Fruit fly (Drosophila melanogaster): Measurements from ENCODE around the gene PolA2.
A peak's percentile ranks its signal among the peaks of the same experiment; 100 is the strongest.

PolA2 gene

DNA sequence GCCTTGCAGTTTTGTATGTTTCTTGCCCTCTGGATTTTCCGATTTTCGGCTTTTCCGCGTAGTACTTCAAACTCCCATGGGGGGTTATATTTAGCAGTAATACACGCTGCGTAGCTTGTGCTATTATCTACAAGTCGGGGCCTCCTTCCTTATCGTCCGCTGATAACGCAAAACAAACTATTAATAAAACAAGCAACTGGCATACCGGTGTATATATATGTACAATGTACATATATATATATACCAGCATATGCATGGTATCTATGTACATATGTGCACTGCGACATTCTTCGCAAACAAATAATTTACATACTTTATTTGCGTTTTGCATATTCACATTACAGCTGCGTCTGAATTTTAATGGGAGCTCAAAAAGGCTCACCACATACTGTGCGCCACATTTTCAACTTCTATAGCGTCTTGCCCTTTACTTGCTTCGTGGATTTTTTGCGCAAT is 15.0 kb downstream of the PolA2 start (continued):
- TF ChIP-seq dati (GFP tag; IDR thresholded peaks at IDR 0.05) = no peak
- no peak for TF ChIP-seq Ada2b (GFP tag; IDR thresholded peaks at IDR 0.05)
- TF ChIP-seq CG6813 (GFP tag; optimal IDR thresholded peaks at IDR 0.05) = peak; percentile 31
- TF ChIP-seq CG10654 (GFP tag; optimal IDR thresholded peaks at IDR 0.05) = no peak
- TF ChIP-seq CG3995 (GFP tag; optimal IDR thresholded peaks at IDR 0.05) = no peak
- no peak for TF ChIP-seq CG18764 (GFP tag; optimal IDR thresholded peaks at IDR 0.05)
- TF ChIP-seq CG31388 (GFP tag; optimal IDR thresholded peaks at IDR 0.05) = no peak
- TF ChIP-seq Spps (tag; optimal IDR thresholded peaks at IDR 0.05) = no peak
- no peak for TF ChIP-seq CG2889 (GFP tag; IDR thresholded peaks at IDR 0.05)
- TF ChIP-seq lov (optimal IDR thresholded peaks at IDR 0.05) = no peak
- TF ChIP-seq lov (GFP tag; IDR thresholded peaks at IDR 0.05) = no peak
- TF ChIP-seq ash1 (GFP tag; optimal IDR thresholded peaks at IDR 0.05) = no peak
- TF ChIP-seq croc (GFP tag; conservative IDR thresholded peaks at IDR 0.05) = no peak
- TF ChIP-seq en (GFP tag; optimal IDR thresholded peaks at IDR 0.05) = no peak
- no peak for TF ChIP-seq CG8089 (GFP tag; optimal IDR thresholded peaks at IDR 0.05)
- peak in 1 of 2 experiments; percentile 52 for TF ChIP-seq bsh (GFP tag; optimal IDR thresholded peaks at IDR 0.05)
- no peak for TF ChIP-seq Poxn (GFP tag; IDR thresholded peaks at IDR 0.05)
- TF ChIP-seq CG8944 (GFP tag; optimal IDR thresholded peaks at IDR 0.05) = no peak
- no peak for TF ChIP-seq knrl (GFP tag; IDR thresholded peaks at IDR 0.05; ENCODE audit: partially characterized antibody)
- no peak for TF ChIP-seq Gsc (GFP tag; IDR thresholded peaks at IDR 0.05)
- TF ChIP-seq CG12769 (tag; optimal IDR thresholded peaks at IDR 0.05) = no peak
- TF ChIP-seq CG7786 (GFP tag; optimal IDR thresholded peaks at IDR 0.05) = no peak
- TF ChIP-seq fru (optimal IDR thresholded peaks at IDR 0.05) = no peak
- TF ChIP-seq CG1233 (GFP tag; optimal IDR thresholded peaks at IDR 0.05) = peak; percentile 28
- no peak for TF ChIP-seq bcd (GFP tag; optimal IDR thresholded peaks at IDR 0.05)
- TF ChIP-seq wek (GFP tag; optimal IDR thresholded peaks at IDR 0.05) = peak; percentile 22
- TF ChIP-seq CG15011 (GFP tag; optimal IDR thresholded peaks at IDR 0.05) = no peak
- TF ChIP-seq CG1529 (GFP tag; optimal IDR thresholded peaks at IDR 0.05) = no peak
- TF ChIP-seq cg (GFP tag; optimal IDR thresholded peaks at IDR 0.05) = peak; percentile 3
- TF ChIP-seq Sox100B (GFP tag; optimal IDR thresholded peaks at IDR 0.05) = no peak
- no peak for TF ChIP-seq CG12219 (GFP tag; optimal IDR thresholded peaks at IDR 0.05)
- no peak for TF ChIP-seq CG3065 (GFP tag; optimal IDR thresholded peaks at IDR 0.05)
- no peak for TF ChIP-seq HHEX (GFP tag; optimal IDR thresholded peaks at IDR 0.05)
- TF ChIP-seq sim (GFP tag; IDR thresholded peaks at IDR 0.05) = no peak
- peak; percentile 24; the same call in 1 of the 2 replicates for TF ChIP-seq Xrp1 (GFP tag; IDR thresholded peaks at IDR 0.05)
- TF ChIP-seq sisA (GFP tag; IDR thresholded peaks at IDR 0.05) = no peak
- TF ChIP-seq emc (GFP tag; optimal IDR thresholded peaks at IDR 0.05) = no peak
- no peak for TF ChIP-seq eve (GFP tag; optimal IDR thresholded peaks at IDR 0.05)
- TF ChIP-seq repo (GFP tag; optimal IDR thresholded peaks at IDR 0.05) = no peak
- TF ChIP-seq CG11560 (tag; IDR thresholded peaks at IDR 0.05) = no peak
- TF ChIP-seq CG9932 (GFP tag; IDR thresholded peaks at IDR 0.05) = no peak
- TF ChIP-seq CG9437 (GFP tag; optimal IDR thresholded peaks at IDR 0.05) = no peak

DNA sequence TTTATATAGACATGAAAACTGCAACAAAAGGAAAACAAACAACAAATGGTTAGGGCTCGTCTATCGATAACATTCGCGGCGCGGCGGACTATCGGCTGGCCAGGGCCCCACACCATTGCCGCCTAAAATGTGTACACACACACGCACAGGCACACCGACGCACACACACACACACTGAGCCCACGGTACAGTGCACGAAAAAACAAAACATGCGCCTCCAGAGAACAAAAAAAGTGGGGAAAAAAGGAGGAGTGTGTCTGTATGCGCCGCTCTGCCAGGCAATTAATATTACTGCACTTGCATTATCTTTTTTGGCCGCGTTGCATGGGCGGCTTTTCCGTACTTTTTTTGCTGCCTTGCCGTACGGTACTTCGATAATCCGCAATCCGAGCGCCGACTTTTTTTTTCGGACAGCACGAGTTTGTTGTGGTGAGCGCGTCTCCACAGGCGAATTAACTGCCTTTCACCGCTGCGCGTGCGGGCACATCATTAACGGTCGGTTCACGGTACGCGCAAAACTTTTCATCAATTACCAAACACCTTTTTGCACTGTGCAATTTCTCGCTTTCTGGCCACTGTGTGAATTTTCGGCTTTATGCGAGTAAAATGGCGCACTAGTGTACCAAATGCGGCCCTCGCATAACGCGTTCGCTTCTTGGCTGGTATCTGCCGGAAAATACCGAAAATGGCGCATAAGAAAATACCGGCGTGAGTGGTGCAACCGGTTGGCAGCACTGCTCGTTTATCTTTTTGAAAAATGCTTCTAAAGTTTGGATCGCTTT is 24.7 kb downstream of the PolA2 start, which contains the start of gene woc:
Gene woc, minus strand, starts transcription at position 622 of the 782 bp plus-strand sequence.
- TF ChIP-seq CG11085 (GFP tag; IDR thresholded peaks at IDR 0.05) = no peak
- peak; percentile 55 for TF ChIP-seq MESR4 (GFP tag; optimal IDR thresholded peaks at IDR 0.05)
- TF ChIP-seq zfh2 (GFP tag; optimal IDR thresholded peaks at IDR 0.05) = peak; percentile 71
- no peak for TF ChIP-seq Neu2 (GFP tag; optimal IDR thresholded peaks at IDR 0.05; ENCODE audit: borderline replicate concordance)
- TF ChIP-seq C15 (GFP tag; IDR thresholded peaks at IDR 0.05) = no peak
- TF ChIP-seq Doc3 (GFP tag; IDR thresholded peaks at IDR 0.05; ENCODE audit: partially characterized antibody) = peak; percentile 72
- no peak for TF ChIP-seq mirr (GFP tag; optimal IDR thresholded peaks at IDR 0.05)
- TF ChIP-seq cwo (GFP tag; optimal IDR thresholded peaks at IDR 0.05) = peak; percentile 57
- peak; percentile 48 for TF ChIP-seq CG11398 (GFP tag; optimal IDR thresholded peaks at IDR 0.05)
- peak in 1 of 2 experiments; percentile 23 for TF ChIP-seq insv (GFP tag; optimal IDR thresholded peaks at IDR 0.05)
- TF ChIP-seq lilli (GFP tag; optimal IDR thresholded peaks at IDR 0.05) = peak; percentile 79
- TF ChIP-seq CG6854 (GFP tag; optimal IDR thresholded peaks at IDR 0.05) = no peak

Measured in whole organism, embryonic.